Fruit fly (Drosophila melanogaster) whole organism, adult: ENCODE measurements around the gene Gos28.

Experiments used
- CG12768 ChIP-seq: fragments of 200-800 bp; sonication (Bioruptor generic); optimal IDR thresholded peaks from 2 replicates; lab custom pipeline; 2017; ENCODE audit warnings: missing biosample characterization, missing genetic modification characterization, mild to moderate bottlenecking, moderate library complexity, missing genetic modification reagents
- CG14711 ChIP-seq: fragments of 200-800 bp; sonication (Bioruptor generic); optimal IDR thresholded peaks from 2 replicates; lab custom pipeline; 2018; ENCODE audit warnings: missing biosample characterization, mild to moderate bottlenecking, missing genetic modification characterization, moderate library complexity
- CG1620 ChIP-seq: fragments of 200-800 bp; sonication (Bioruptor generic); optimal IDR thresholded peaks from 2 replicates; lab custom pipeline; 2016; ENCODE audit warnings: missing biosample characterization, missing genetic modification characterization
- CG33017 ChIP-seq: fragments of 200-800 bp; sonication (Bioruptor generic); optimal IDR thresholded peaks from 2 replicates; lab custom pipeline; 2018; ENCODE audit warnings: missing biosample characterization, mild to moderate bottlenecking, missing genetic modification characterization, moderate library complexity
- CG7045 ChIP-seq: fragments of 200-800 bp; sonication (Bioruptor generic); optimal IDR thresholded peaks from 2 replicates; lab custom pipeline; 2017; ENCODE audit warnings: missing biosample characterization, mild to moderate bottlenecking, missing genetic modification characterization
- Crg-1 ChIP-seq: fragments of 200-800 bp; sonication (Bioruptor generic); optimal IDR thresholded peaks from 2 replicates; lab custom pipeline; 2016; ENCODE audit warnings: missing biosample characterization, missing genetic modification characterization
- cnc ChIP-seq, 2 experiments: fragments of >200 bp; optimal IDR thresholded peaks; 2 replicates each; lab custom pipeline; 2017
- kay ChIP-seq: fragments of 200-800 bp; sonication (Bioruptor generic); peaks from one replicate; lab custom pipeline; 2016; ENCODE audit warnings: missing biosample characterization, missing genetic modification characterization, borderline replicate concordance
- ovo ChIP-seq: fragments of 200-800 bp; sonication (Bioruptor generic); optimal IDR thresholded peaks from 2 replicates; lab custom pipeline; 2016; ENCODE audit warnings: missing biosample characterization, missing genetic modification characterization
- pad ChIP-seq: fragments of 200-800 bp; sonication (Bioruptor generic); optimal IDR thresholded peaks from 3 replicates; lab custom pipeline; 2017; ENCODE audit warnings: missing biosample characterization, missing genetic modification characterization, mild to moderate bottlenecking, moderate library complexity, missing genetic modification reagents
- tj ChIP-seq: fragments of 200-800 bp; sonication (Bioruptor generic); optimal IDR thresholded peaks from 3 replicates; lab custom pipeline; 2017; ENCODE audit warnings: missing biosample characterization, mild to moderate bottlenecking, missing genetic modification characterization, moderate library complexity
- toe ChIP-seq: fragments of 200-800 bp; sonication (Bioruptor generic); optimal IDR thresholded peaks from 2 replicates; lab custom pipeline; 2016; ENCODE audit warnings: missing biosample characterization, missing genetic modification characterization

- TF ChIP-seq CG1620 (GFP tag; lab: Kevin White, UChicago) (no peak), CG14711 (tag; lab: Kevin White, UChicago) (no peak), CG12768 (GFP tag; lab: Kevin White, UChicago) (no peak), toe (no peak), ovo (GFP tag; lab: Kevin White, UChicago) (peak; percentile 10), CG33017 (tag; lab: Kevin White, UChicago) (no peak), tj (GFP tag; lab: Kevin White, UChicago) (no peak), CG7045 (no peak), pad (no peak), kay (GFP tag; lab: Kevin White, UChicago) (no peak), Crg-1 (GFP tag; lab: Kevin White, UChicago) (no peak), cnc (optimal IDR thresholded peaks at IDR 0.05; lab: Kevin White, UChicago) (no peak)
Measured at dm6 chr3R:18671112-18671729, 7.7 kb downstream of the Gos28 start, which contains the start of gene CG31230.
